Fruit fly (Drosophila melanogaster) whole organism, pupa: Measurements from ENCODE around the gene RYa-R.
A peak's percentile ranks its signal among the peaks of the same experiment; 100 is the strongest.

ENCODE experiments used
- CG10348 ChIP-seq: fragments of 200-800 bp; sonication (Bioruptor generic); IDR thresholded peaks from 2 replicates; pipeline ENCODE4 v1.3.6; 2022; ENCODE audit warnings: missing biosample characterization, missing genetic modification characterization
- CG12605 ChIP-seq: fragments of 200-800 bp; sonication (Bioruptor generic); IDR thresholded peaks from 2 replicates; pipeline ENCODE4 v1.3.6; 2022; ENCODE audit warnings: missing biosample characterization, missing genetic modification characterization
- CG13204 ChIP-seq: fragments of 200-800 bp; sonication (Bioruptor generic); optimal IDR thresholded peaks from 2 replicates; lab custom pipeline; 2018; ENCODE audit warnings: missing biosample characterization, mild to moderate bottlenecking, missing genetic modification characterization, moderate library complexity
- CG14655 ChIP-seq: fragments of 200-800 bp; sonication (Bioruptor generic); optimal IDR thresholded peaks from 3 replicates; lab custom pipeline; 2017; ENCODE audit warnings: mild to moderate bottlenecking, missing biosample characterization, missing genetic modification reagents, missing genetic modification characterization
- CG34367 ChIP-seq: fragments of 200-800 bp; sonication (Bioruptor generic); optimal IDR thresholded peaks from 2 replicates; lab custom pipeline; 2018; ENCODE audit warnings: missing biosample characterization, mild to moderate bottlenecking, missing genetic modification characterization
- CG4496 ChIP-seq: fragments of 200-800 bp; sonication (Bioruptor generic); IDR thresholded peaks from 3 replicates; pipeline ENCODE4 v1.3.6; 2022; ENCODE audit warnings: missing biosample characterization, missing genetic modification characterization
- CG9948 ChIP-seq: fragments of 200-800 bp; sonication (Bioruptor generic); optimal IDR thresholded peaks from 2 replicates; lab custom pipeline; 2018; ENCODE audit warnings: missing biosample characterization, mild to moderate bottlenecking, missing genetic modification characterization, moderate library complexity
- D1 ChIP-seq: fragments of 200-800 bp; sonication (Bioruptor generic); optimal IDR thresholded peaks from 2 replicates; lab custom pipeline; 2018; ENCODE audit warnings: missing biosample characterization, mild to moderate bottlenecking, missing genetic modification characterization, moderate library complexity
- EcR ChIP-seq: fragments of 200-800 bp; sonication (Bioruptor generic); optimal IDR thresholded peaks from 3 replicates; lab custom pipeline; 2019; ENCODE audit warnings: missing biosample characterization, missing genetic modification characterization, mild to moderate bottlenecking, moderate library complexity, missing genetic modification reagents
- fd96Ca ChIP-seq: fragments of 200-800 bp; sonication (Bioruptor generic); IDR thresholded peaks from 3 replicates; pipeline ENCODE4 v1.3.6; 2022; ENCODE audit warnings: missing biosample characterization, missing genetic modification characterization
- gl ChIP-seq: fragments of 200-800 bp; sonication (Bioruptor generic); optimal IDR thresholded peaks from 2 replicates; lab custom pipeline; 2018; ENCODE audit warnings: missing biosample characterization, mild to moderate bottlenecking, missing genetic modification characterization

dm6 chr3R:26968823-26969638, 27.7 kb upstream of the RYa-R start:
- TF ChIP-seq CG9948: peak; percentile 51
- no peak for TF ChIP-seq D1
- no peak for TF ChIP-seq CG13204 (GFP tag; lab: Kevin White, UChicago)
- peak; percentile 21 for TF ChIP-seq gl
- TF ChIP-seq fd96Ca (GFP tag; lab: Robert Waterston, UW): peak; percentile 64; the same call in 1 of the 3 replicates
- no peak for TF ChIP-seq CG14655 (GFP tag; lab: Kevin White, UChicago)
- TF ChIP-seq CG12605 (GFP tag; lab: Robert Waterston, UW): no peak
- 0 out of 3 replicates have a peak, but pooled peaks have one; percentile 40 for TF ChIP-seq CG4496 (GFP tag; lab: Robert Waterston, UW)
- TF ChIP-seq EcR (GFP tag; lab: Kevin White, UChicago): peak; percentile 92
- TF ChIP-seq CG10348 (GFP tag; lab: Robert Waterston, UW): no peak
- peak; percentile 0 for TF ChIP-seq CG34367 (tag; lab: Kevin White, UChicago)
